Worm (Caenorhabditis elegans): ENCODE measurements around the gene cpx-2.
A peak's percentile ranks its signal among the peaks of the same experiment; 100 is the strongest.

Gene cpx-2

ce11 chrX:13071120-13071519, at the start of gene cpx-2:
Gene cpx-2, minus strand, starts transcription at chrX:13071220.
- TF ChIP-seq gei-8 (GFP tag; optimal IDR thresholded peaks at IDR 0.05) = no peak
- no peak for TF ChIP-seq mdl-1 (tag; optimal IDR thresholded peaks at IDR 0.05)
- no peak for TF ChIP-seq php-3 (GFP tag; IDR thresholded peaks at IDR 0.05)
- no peak for TF ChIP-seq daf-16 (GFP tag; optimal IDR thresholded peaks at IDR 0.05)
- no peak for TF ChIP-seq daf-16 (tag; optimal IDR thresholded peaks at IDR 0.05)
- TF ChIP-seq lin-15B (tag; optimal IDR thresholded peaks at IDR 0.05) = no peak
- TF ChIP-seq ceh-82 (tag; optimal IDR thresholded peaks at IDR 0.05) = no peak
- TF ChIP-seq vab-7 (GFP tag; IDR thresholded peaks at IDR 0.05) = no peak
- no peak for TF ChIP-seq hmg-1.1 (GFP tag; IDR thresholded peaks at IDR 0.05)
- no peak for TF ChIP-seq set-16 (GFP tag; IDR thresholded peaks at IDR 0.05)
- no peak for TF ChIP-seq ceh-62 (tag; optimal IDR thresholded peaks at IDR 0.05)
- TF ChIP-seq unc-130 (GFP tag; optimal IDR thresholded peaks at IDR 0.05) = no peak
- no peak for TF ChIP-seq ceh-44 (GFP tag; IDR thresholded peaks at IDR 0.05)
- no peak for TF ChIP-seq nhr-76 (tag; optimal IDR thresholded peaks at IDR 0.05)

ce11 chrX:13119900-13120299, 48.9 kb upstream of the cpx-2 start:
- peak; percentile 31 for TF ChIP-seq hlh-30 (tag; optimal IDR thresholded peaks at IDR 0.05; ENCODE audit: insufficient read depth)
- TF ChIP-seq lin-38 (GFP tag; IDR thresholded peaks at IDR 0.05) = no peak
- TF ChIP-seq aha-1 (tag) = peak; percentile 48
- no peak for TF ChIP-seq attf-4 (tag; optimal IDR thresholded peaks at IDR 0.05)
- no peak for TF ChIP-seq fkh-10 (GFP tag; optimal IDR thresholded peaks at IDR 0.05)

- TF ChIP-seq aha-1 (tag) = peak; percentile 83
- TF ChIP-seq mep-1 (tag; optimal IDR thresholded peaks at IDR 0.05) = no peak
- no peak for TF ChIP-seq ZK337.2 (GFP tag; IDR thresholded peaks at IDR 0.05)
Measured at ce11 chrX:13116380-13116779, 45.4 kb upstream of the cpx-2 start.

- TF ChIP-seq nhr-6 (tag; optimal IDR thresholded peaks at IDR 0.05) (no peak), nhr-41 (GFP tag; IDR thresholded peaks at IDR 0.05) (no peak), madf-5 (GFP tag; IDR thresholded peaks at IDR 0.05) (no peak)
Measured at ce11 chrX:13115694-13116093, 44.7 kb upstream of the cpx-2 start.

- TF ChIP-seq hlh-30 (tag; optimal IDR thresholded peaks at IDR 0.05; ENCODE audit: insufficient read depth) (peak; percentile 91), mdl-1 (tag; optimal IDR thresholded peaks at IDR 0.05) (peak in 1 of 2 experiments; percentile 36), hlh-11 (tag; optimal IDR thresholded peaks at IDR 0.05) (peak; percentile 30), php-3 (GFP tag; IDR thresholded peaks at IDR 0.05) (no peak), ztf-11 (tag; optimal IDR thresholded peaks at IDR 0.05) (no peak), zag-1 (tag; optimal IDR thresholded peaks at IDR 0.05) (no peak), F44E2.7 (GFP tag; IDR thresholded peaks at IDR 0.05) (no peak), unc-62 (GFP tag; optimal IDR thresholded peaks at IDR 0.05 in 1 of 2) (peak in 1 of 2 experiments; percentile 87), unc-62 (tag; optimal IDR thresholded peaks at IDR 0.05) (no peak), mxl-3 (GFP tag; optimal IDR thresholded peaks at IDR 0.05) (peak; percentile 78), lsy-2 (tag; optimal IDR thresholded peaks at IDR 0.05) (peak in 1 of 2 experiments; percentile 15), dve-1 (tag; optimal IDR thresholded peaks at IDR 0.05; ENCODE audit: insufficient read depth) (peak; percentile 24), zip-2 (tag; optimal IDR thresholded peaks at IDR 0.05) (no peak), madf-5 (GFP tag; IDR thresholded peaks at IDR 0.05) (no peak), mxl-2 (GFP tag; conservative IDR thresholded peaks at IDR 0.05) (no peak), mep-1 (tag; optimal IDR thresholded peaks at IDR 0.05) (peak; percentile 32), dmd-6 (GFP tag; IDR thresholded peaks at IDR 0.05) (peak; percentile 36), fos-1 (tag; optimal IDR thresholded peaks at IDR 0.05) (no peak), lir-3 (tag; optimal IDR thresholded peaks at IDR 0.05) (no peak), nhr-102 (tag; optimal IDR thresholded peaks at IDR 0.05) (no peak), Y48G9A.11 (GFP tag; IDR thresholded peaks at IDR 0.05) (no peak), spr-3 (GFP tag; optimal IDR thresholded peaks at IDR 0.05) (no peak), tag-97 (GFP tag; IDR thresholded peaks at IDR 0.05) (no peak), nhr-25 (tag; optimal IDR thresholded peaks at IDR 0.05; ENCODE audit: borderline replicate concordance, insufficient read depth) (peak; percentile 40), ZK337.2 (GFP tag; IDR thresholded peaks at IDR 0.05) (no peak), F10B5.3 (tag; optimal IDR thresholded peaks at IDR 0.05) (no peak), nhr-28 (tag; optimal IDR thresholded peaks at IDR 0.05) (peak; percentile 48), aha-1 (tag) (peak; percentile 95)
Measured at ce11 chrX:13113457-13113856, 42.4 kb upstream of the cpx-2 start, which contains the start of gene F17H10.2. Gene F17H10.2, plus strand, starts transcription at chrX:13113772.

Data from whole organism, L4 larva.